Worm (Caenorhabditis elegans) whole organism, L4 larva: Measurements from ENCODE around the gene clec-68.

ENCODE experiments used
- F10B5.3 ChIP-seq: sonication (generic microtip); optimal IDR thresholded peaks from 2 replicates; lab custom pipeline; 2016; ENCODE audit warnings: mild to moderate bottlenecking, missing genetic modification characterization, missing compliant biosample characterization
- ama-1 ChIP-seq: fragments of 150-350 bp; optimal IDR thresholded peaks from 2 replicates; lab custom pipeline; 2014; ENCODE audit warnings: inconsistent platforms, mixed read lengths
- egl-27 ChIP-seq: sonication (generic microtip); optimal IDR thresholded peaks from 3 replicates; lab custom pipeline; 2017; ENCODE audit warnings: missing biosample characterization, missing genetic modification reagents, missing genetic modification characterization
- fkh-10 ChIP-seq: fragments of 150-350 bp; optimal IDR thresholded peaks from 2 replicates; lab custom pipeline; 2014; ENCODE audit warnings: missing biosample characterization, missing genetic modification reagents, missing genetic modification characterization
- hlh-11 ChIP-seq: fragments of 200-800 bp; sonication (Bioruptor generic); optimal IDR thresholded peaks from 2 replicates; lab custom pipeline; 2018; ENCODE audit warnings: mild to moderate bottlenecking, missing genetic modification characterization, missing compliant biosample characterization
- mxl-3 ChIP-seq: fragments of 200-800 bp; sonication (Bioruptor generic); optimal IDR thresholded peaks from 2 replicates; lab custom pipeline; 2018; ENCODE audit warnings: mild to moderate bottlenecking, missing genetic modification characterization, missing compliant biosample characterization
- nhr-25 ChIP-seq: sonication (generic microtip); optimal IDR thresholded peaks from 2 replicates; lab custom pipeline; 2017; ENCODE audit warnings: missing genetic modification characterization, mild to moderate bottlenecking, missing compliant biosample characterization, antibody characterized with exemption, moderate library complexity, borderline replicate concordance; ENCODE audit not compliant: insufficient read depth
- snpc-4 ChIP-seq: fragments of 150-350 bp; optimal IDR thresholded peaks from 2 replicates; lab custom pipeline; 2014; ENCODE audit warnings: missing biosample characterization, missing genetic modification characterization
- ztf-11 ChIP-seq: fragments of 150-350 bp; optimal IDR thresholded peaks from 2 replicates; lab custom pipeline; 2014; ENCODE audit warnings: missing biosample characterization, missing genetic modification characterization

DNA sequence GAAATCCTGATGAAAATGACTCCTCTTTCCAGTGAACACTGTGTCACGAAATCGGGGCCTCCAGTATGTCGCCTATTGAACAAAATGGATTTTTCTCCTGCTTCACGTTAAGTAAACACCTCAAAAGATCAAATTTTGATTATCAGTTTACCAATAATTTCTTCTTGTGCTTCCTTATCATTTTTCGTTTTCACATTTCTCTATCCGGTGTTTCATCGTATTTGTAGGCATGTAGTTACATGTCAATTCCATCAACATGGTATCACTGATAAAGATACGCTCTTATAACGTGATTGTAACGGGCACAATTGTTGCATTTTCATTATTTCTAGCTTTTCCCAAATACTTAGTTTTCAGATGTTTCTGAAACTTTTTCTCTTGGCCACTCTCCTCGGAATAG is 18.2 kb downstream of the clec-68 start, which contains the start of gene clec-72:
- TF ChIP-seq nhr-25 (tag; lab: Kevin White, UChicago) (no peak), egl-27 (tag; lab: Kevin White, UChicago) (no peak), ama-1 (lab: Kevin White, UChicago) (no peak), ztf-11 (tag; lab: Kevin White, UChicago) (no peak), snpc-4 (tag; lab: Kevin White, UChicago) (no peak), fkh-10 (GFP tag; lab: Kevin White, UChicago) (no peak), F10B5.3 (no peak), mxl-3 (GFP tag; lab: Kevin White, UChicago) (peak; percentile 5), hlh-11 (peak; percentile 66)
